Worm (Caenorhabditis elegans) whole organism, L2 larva: ENCODE data around the gene catp-8.

Source experiments
- ceh-16 ChIP-seq: fragments of 150-350 bp; optimal IDR thresholded peaks from 2 replicates; lab custom pipeline; 2014; ENCODE audit warnings: missing biosample characterization, missing genetic modification characterization
- egl-27 ChIP-seq: sonication (generic microtip); optimal IDR thresholded peaks from 3 replicates; lab custom pipeline; 2017; ENCODE audit warnings: missing biosample characterization, missing genetic modification reagents, missing genetic modification characterization
- elt-1 ChIP-seq: fragments of 150-350 bp; optimal IDR thresholded peaks from 2 replicates; lab custom pipeline; 2014; ENCODE audit warnings: missing biosample characterization, missing genetic modification characterization
- lin-39 ChIP-seq: fragments of 150-350 bp; optimal IDR thresholded peaks from 2 replicates; lab custom pipeline; 2014; ENCODE audit warnings: missing biosample characterization, missing genetic modification reagents, missing genetic modification characterization
- lsy-2 ChIP-seq, 2 experiments: fragments of 150-350 bp in 1 of 2; sonication (generic microtip) in 1 of 2; optimal IDR thresholded peaks; 2 replicates each; lab custom pipeline; 2014 to 2017; ENCODE audit warnings: missing biosample characterization in 2 of 2, missing genetic modification characterization in 2 of 2
- mab-5 ChIP-seq: fragments of 150-350 bp; optimal IDR thresholded peaks from 2 replicates; lab custom pipeline; 2014; ENCODE audit warnings: missing biosample characterization, missing genetic modification characterization
- mdl-1 ChIP-seq, 2 experiments: fragments of 150-350 bp in 1 of 2; sonication (generic microtip) in 1 of 2; optimal IDR thresholded peaks; 2 replicates each; lab custom pipeline; 2017; ENCODE audit warnings: missing biosample characterization in 2 of 2, missing genetic modification characterization in 2 of 2
- nhr-77 ChIP-seq: fragments of 150-350 bp; optimal IDR thresholded peaks from 2 replicates; lab custom pipeline; 2014; ENCODE audit warnings: missing biosample characterization, missing genetic modification characterization
- peb-1 ChIP-seq: fragments of 150-350 bp; optimal IDR thresholded peaks from 2 replicates; lab custom pipeline; 2014; ENCODE audit warnings: missing biosample characterization, missing genetic modification characterization
- skn-1 ChIP-seq: sonication (generic microtip); optimal IDR thresholded peaks from 2 replicates; lab custom pipeline; 2017; ENCODE audit warnings: missing biosample characterization, missing genetic modification characterization
- unc-62 ChIP-seq: fragments of 150-350 bp; optimal IDR thresholded peaks from 2 replicates; lab custom pipeline; 2014; ENCODE audit warnings: missing biosample characterization, missing genetic modification reagents, missing genetic modification characterization

ce11 chrIV:11493899-11494298 is 14.8 kb upstream of the catp-8 start:
- TF ChIP-seq peb-1 (tag; lab: Kevin White, UChicago): no peak
- TF ChIP-seq ceh-16: no peak
- TF ChIP-seq skn-1 (tag; lab: Kevin White, UChicago): no peak
- no peak for TF ChIP-seq lsy-2 (tag; optimal IDR thresholded peaks at IDR 0.05; lab: Kevin White, UChicago)
- TF ChIP-seq elt-1 (tag; lab: Kevin White, UChicago): no peak
- TF ChIP-seq lin-39 (tag; lab: Kevin White, UChicago): no peak
- no peak for TF ChIP-seq mab-5 (tag; lab: Kevin White, UChicago)
- no peak for TF ChIP-seq nhr-77 (tag; lab: Kevin White, UChicago)
- no peak for TF ChIP-seq unc-62 (GFP tag; lab: Kevin White, UChicago)
- no peak for TF ChIP-seq mdl-1 (tag; optimal IDR thresholded peaks at IDR 0.05; lab: Kevin White, UChicago)
- TF ChIP-seq egl-27 (tag; lab: Kevin White, UChicago): no peak
